Fruit fly (Drosophila melanogaster) whole organism, wandering third instar larva: Measurements from ENCODE around the gene CG15891.
A peak's percentile ranks its signal among the peaks of the same experiment; 100 is the strongest.

Experiments
- Abd-B ChIP-seq: fragments of >200 bp; optimal IDR thresholded peaks from 2 replicates; lab custom pipeline; 2017; ENCODE audit warnings: missing biosample characterization, missing genetic modification characterization
- CG32264 ChIP-seq: fragments of 200-800 bp; sonication (Bioruptor generic); optimal IDR thresholded peaks from 2 replicates; lab custom pipeline; 2016; ENCODE audit warnings: missing biosample characterization, missing genetic modification characterization
- CG9705 ChIP-seq: fragments of 200-800 bp; sonication (Bioruptor generic); optimal IDR thresholded peaks from 2 replicates; lab custom pipeline; 2018; ENCODE audit warnings: missing biosample characterization, mild to moderate bottlenecking, missing genetic modification characterization
- CrebA ChIP-seq: fragments of 200-800 bp; sonication (Bioruptor generic); optimal IDR thresholded peaks from 2 replicates; lab custom pipeline; 2016; ENCODE audit warnings: missing biosample characterization, mild to moderate bottlenecking, missing genetic modification characterization, borderline replicate concordance
- Dfd ChIP-seq: fragments of >200 bp; optimal IDR thresholded peaks from 2 replicates; lab custom pipeline; 2017; ENCODE audit warnings: missing biosample characterization, missing genetic modification characterization
- Dif ChIP-seq: fragments of 200-275, 200-300 bp; sonication (Bioruptor generic); optimal IDR thresholded peaks from 2 replicates; lab custom pipeline; 2018; ENCODE audit warnings: missing biosample characterization, missing genetic modification characterization; ENCODE audit not compliant: partially characterized antibody
- GATAd ChIP-seq: sonication (Bioruptor generic); optimal IDR thresholded peaks from 2 replicates; lab custom pipeline; 2016; ENCODE audit warnings: missing biosample characterization, missing genetic modification characterization
- HLH106 ChIP-seq: fragments of 200-800 bp; optimal IDR thresholded peaks from 3 replicates; lab custom pipeline; 2019; ENCODE audit warnings: missing biosample characterization, mild to moderate bottlenecking, missing genetic modification characterization, moderate library complexity
- Hnf4 ChIP-seq: fragments of 200-800 bp; sonication (Bioruptor generic); optimal IDR thresholded peaks from 2 replicates; lab custom pipeline; 2016; ENCODE audit warnings: missing biosample characterization, mild to moderate bottlenecking, missing genetic modification characterization
- Hr78 ChIP-seq: fragments of >200 bp; optimal IDR thresholded peaks from 2 replicates; lab custom pipeline; 2017; ENCODE audit warnings: missing biosample characterization, missing genetic modification characterization
- Hr83 ChIP-seq: fragments of 200-300 bp; sonication (Bioruptor generic); optimal IDR thresholded peaks from 2 replicates; lab custom pipeline; 2016; ENCODE audit warnings: missing biosample characterization, mild to moderate bottlenecking, missing genetic modification characterization, moderate library complexity; ENCODE audit not compliant: poor library complexity, severe bottlenecking
- Jra ChIP-seq: sonication (Bioruptor generic); optimal IDR thresholded peaks from 2 replicates; lab custom pipeline; 2016; ENCODE audit warnings: missing biosample characterization, missing genetic modification characterization
- Mio ChIP-seq: sonication (Bioruptor generic); optimal IDR thresholded peaks from 2 replicates; lab custom pipeline; 2016; ENCODE audit warnings: missing biosample characterization, missing genetic modification characterization
- Myc ChIP-seq: fragments of >200 bp; optimal IDR thresholded peaks from 2 replicates; lab custom pipeline; 2017
- N ChIP-seq: fragments of >200 bp; optimal IDR thresholded peaks from 2 replicates; lab custom pipeline; 2018; ENCODE audit warnings: missing biosample characterization, missing external identifiers, missing genetic modification characterization
- OdsH ChIP-seq: fragments of 200-800 bp; sonication (Bioruptor generic); optimal IDR thresholded peaks from 2 replicates; lab custom pipeline; 2016; ENCODE audit warnings: missing biosample characterization, mild to moderate bottlenecking, missing genetic modification characterization
- Rel ChIP-seq, 2 experiments: fragments of 200-800 bp; sonication (Bioruptor generic) in 1 of 2; optimal IDR thresholded peaks; 2 replicates in 1 of 2; 3 replicates in 1 of 2; lab custom pipeline; 2016 to 2019; ENCODE audit warnings: mild to moderate bottlenecking in 2 of 2, missing biosample characterization in 2 of 2, missing genetic modification characterization in 2 of 2, moderate library complexity in 1 of 2
- Sp1 ChIP-seq: fragments of 200-800 bp; sonication (Bioruptor generic); optimal IDR thresholded peaks from 3 replicates; lab custom pipeline; 2019; ENCODE audit warnings: missing biosample characterization, mild to moderate bottlenecking, missing genetic modification characterization, moderate library complexity
- Vsx2 ChIP-seq: fragments of 200-300, 225-300 bp; sonication (Bioruptor generic); optimal IDR thresholded peaks from 2 replicates; lab custom pipeline; 2018; ENCODE audit warnings: missing biosample characterization, missing genetic modification characterization; ENCODE audit not compliant: partially characterized antibody
- br ChIP-seq: fragments of 200-800 bp; sonication (Bioruptor generic); optimal IDR thresholded peaks from 2 replicates; lab custom pipeline; 2016; ENCODE audit warnings: missing biosample characterization, missing genetic modification characterization
- brk ChIP-seq: fragments of 200-800 bp; sonication (Bioruptor generic); optimal IDR thresholded peaks from 2 replicates; lab custom pipeline; 2016; ENCODE audit warnings: missing biosample characterization, mild to moderate bottlenecking, missing genetic modification characterization
- dl ChIP-seq, 2 experiments: fragments of 175-275, 200-275 bp in 1 of 2; fragments of 200-275 bp in 1 of 2; sonication (Bioruptor generic); optimal IDR thresholded peaks; lab custom pipeline; 2018; ENCODE audit warnings: mild to moderate bottlenecking in 2 of 2, missing biosample characterization in 2 of 2, missing genetic modification characterization in 2 of 2, moderate library complexity in 2 of 2; ENCODE audit not compliant: partially characterized antibody in 2 of 2, insufficient read depth in 1 of 2
- dmrt93B ChIP-seq: fragments of 200-800 bp; sonication (Bioruptor generic); optimal IDR thresholded peaks from 2 replicates; lab custom pipeline; 2018; ENCODE audit warnings: missing biosample characterization, mild to moderate bottlenecking, missing genetic modification characterization
- dsf ChIP-seq: sonication (Bioruptor generic); optimal IDR thresholded peaks from 2 replicates; lab custom pipeline; 2016; ENCODE audit warnings: missing biosample characterization, missing genetic modification characterization, borderline replicate concordance
- ey ChIP-seq: fragments of 200-800 bp; sonication (Bioruptor generic); optimal IDR thresholded peaks from 2 replicates; lab custom pipeline; 2016; ENCODE audit warnings: missing biosample characterization, missing genetic modification characterization
- foxo ChIP-seq, 2 experiments: fragments of 200-800 bp; sonication (Bioruptor generic); optimal IDR thresholded peaks; 2 replicates in 1 of 2; 3 replicates in 1 of 2; lab custom pipeline; 2016 to 2017; ENCODE audit warnings: missing biosample characterization in 2 of 2, missing genetic modification characterization in 2 of 2
- fru ChIP-seq: fragments of 200-800 bp; sonication (Bioruptor generic); optimal IDR thresholded peaks from 3 replicates; lab custom pipeline; 2016; ENCODE audit warnings: missing biosample characterization, mild to moderate bottlenecking, missing genetic modification characterization
- h ChIP-seq: fragments of 200-800 bp; sonication (Bioruptor generic); optimal IDR thresholded peaks from 3 replicates; lab custom pipeline; 2016; ENCODE audit warnings: missing biosample characterization, mild to moderate bottlenecking, missing genetic modification characterization
- jim ChIP-seq: fragments of 175-275, 200-325 bp; sonication (Bioruptor generic); optimal IDR thresholded peaks from 2 replicates; lab custom pipeline; 2016; ENCODE audit warnings: missing biosample characterization, mild to moderate bottlenecking, missing genetic modification characterization
- lola ChIP-seq: fragments of >200 bp; optimal IDR thresholded peaks from 2 replicates; lab custom pipeline; 2017; ENCODE audit warnings: missing biosample characterization, missing genetic modification characterization
- pan ChIP-seq: fragments of >200 bp; optimal IDR thresholded peaks from 2 replicates; lab custom pipeline; 2017
- psq ChIP-seq: fragments of 200-800 bp; sonication (Bioruptor generic); optimal IDR thresholded peaks from 3 replicates; lab custom pipeline; 2017; ENCODE audit warnings: missing biosample characterization, mild to moderate bottlenecking, missing genetic modification characterization, moderate library complexity
- rgr ChIP-seq: fragments of 200-800 bp; sonication (Bioruptor generic); optimal IDR thresholded peaks from 3 replicates; lab custom pipeline; 2016; ENCODE audit warnings: missing biosample characterization, mild to moderate bottlenecking, missing genetic modification characterization
- sage ChIP-seq: fragments of 200-800 bp; sonication (Bioruptor generic); optimal IDR thresholded peaks from 2 replicates; lab custom pipeline; 2016; ENCODE audit warnings: missing biosample characterization, mild to moderate bottlenecking, missing genetic modification characterization
- sv ChIP-seq: fragments of 200-800 bp; sonication (Bioruptor generic); optimal IDR thresholded peaks from 3 replicates; lab custom pipeline; 2016; ENCODE audit warnings: missing biosample characterization, missing genetic modification characterization
- tai ChIP-seq: sonication (Bioruptor generic); optimal IDR thresholded peaks from 2 replicates; lab custom pipeline; 2016; ENCODE audit warnings: missing biosample characterization, missing genetic modification characterization
- usp ChIP-seq: fragments of >200 bp; optimal IDR thresholded peaks from 2 replicates; lab custom pipeline; 2017; ENCODE audit warnings: missing biosample characterization, missing genetic modification characterization
- woc ChIP-seq: sonication (Bioruptor generic); optimal IDR thresholded peaks from 2 replicates; lab custom pipeline; 2016; ENCODE audit warnings: missing biosample characterization, mild to moderate bottlenecking, missing genetic modification characterization

Gene CG15891

DNA sequence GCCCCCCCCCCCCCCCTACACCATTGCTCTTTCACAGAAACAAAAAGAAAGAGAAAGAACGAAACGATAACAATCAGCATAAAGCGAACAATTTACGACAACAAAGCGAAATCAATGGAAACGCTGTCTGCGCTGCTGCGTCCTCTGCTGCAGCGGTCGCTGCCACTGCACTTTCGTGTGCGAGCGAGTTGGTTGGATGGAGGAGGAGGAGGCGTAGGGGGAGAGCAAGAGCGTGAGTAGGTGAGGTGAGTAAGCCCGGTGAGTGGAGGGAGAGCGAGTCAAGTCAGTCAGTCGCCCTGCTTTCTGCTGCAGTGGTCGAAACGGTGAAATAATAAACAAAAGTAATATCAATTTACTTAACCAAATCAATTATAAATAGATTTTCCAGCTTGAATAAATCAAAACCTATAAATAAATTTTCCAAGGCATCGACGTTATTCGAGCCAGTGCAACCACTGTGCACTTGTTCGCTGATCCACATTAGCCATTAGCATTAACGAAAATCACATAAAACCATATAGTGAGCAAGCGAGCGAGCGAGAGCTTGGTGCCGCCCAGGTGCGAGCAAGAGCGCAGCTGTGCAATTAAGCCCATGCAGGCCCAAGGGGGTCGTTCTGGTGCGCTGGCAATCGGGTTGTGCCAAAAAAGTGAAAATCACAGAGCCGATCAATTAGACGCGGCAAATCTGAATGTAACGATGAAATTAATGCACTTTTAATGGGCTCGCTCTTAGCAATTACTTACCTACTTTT, 48.8 kb upstream of the CG15891 start:
- TF ChIP-seq ey (GFP tag; lab: Kevin White, UChicago), result peak; percentile 94
- no peak for TF ChIP-seq lola (GFP tag; lab: Kevin White, UChicago)
- peak; percentile 91 for TF ChIP-seq OdsH
- peak; percentile 91 for TF ChIP-seq sage
- TF ChIP-seq N (GFP tag; lab: Kevin White, UChicago), result no peak
- peak; percentile 43 for TF ChIP-seq Vsx2 (GFP tag; lab: Kevin White, UChicago)
- peak; percentile 50 to 60 for TF ChIP-seq dl (GFP tag; optimal IDR thresholded peaks at IDR 0.05; lab: Kevin White, UChicago; ENCODE audit: insufficient read depth in 1 of 2, partially characterized antibody in 2 of 2)
- TF ChIP-seq dsf, result peak; percentile 79
- peak; percentile 95 for TF ChIP-seq woc (GFP tag; lab: Kevin White, UChicago)
- TF ChIP-seq Dif (GFP tag; lab: Kevin White, UChicago), result peak; percentile 81
- peak; percentile 77 for TF ChIP-seq tai (GFP tag; lab: Kevin White, UChicago)
- TF ChIP-seq psq (GFP tag; lab: Kevin White, UChicago), result peak; percentile 95
- peak; percentile 82 for TF ChIP-seq brk (GFP tag; lab: Kevin White, UChicago)
- TF ChIP-seq dmrt93B (GFP tag; lab: Kevin White, UChicago), result peak; percentile 76
- TF ChIP-seq Dfd (GFP tag; lab: Kevin White, UChicago), result no peak
- TF ChIP-seq jim, result peak; percentile 33
- peak; percentile 94 for TF ChIP-seq br (GFP tag; lab: Kevin White, UChicago)
- TF ChIP-seq CrebA, result no peak
- TF ChIP-seq Abd-B (GFP tag; lab: Kevin White, UChicago), result no peak
- TF ChIP-seq Jra (GFP tag; lab: Kevin White, UChicago), result peak; percentile 90
- peak; percentile 96 for TF ChIP-seq h (GFP tag; lab: Kevin White, UChicago)
- peak; percentile 91 for TF ChIP-seq Hnf4 (GFP tag; lab: Kevin White, UChicago)
- TF ChIP-seq CG32264 (GFP tag; lab: Kevin White, UChicago), result peak; percentile 90
- TF ChIP-seq fru (GFP tag; lab: Kevin White, UChicago), result peak; percentile 95
- peak; percentile 86 for TF ChIP-seq Rel (GFP tag; optimal IDR thresholded peaks at IDR 0.05; lab: Kevin White, UChicago)
- peak; percentile 64 for TF ChIP-seq Rel (tag; optimal IDR thresholded peaks at IDR 0.05; lab: Kevin White, UChicago)
- TF ChIP-seq foxo (GFP tag; optimal IDR thresholded peaks at IDR 0.05; lab: Kevin White, UChicago), result peak; percentile 75 to 92
- peak; percentile 84 for TF ChIP-seq Sp1 (GFP tag; lab: Kevin White, UChicago)
- no peak for TF ChIP-seq sv (GFP tag; lab: Kevin White, UChicago)
- TF ChIP-seq rgr (GFP tag; lab: Kevin White, UChicago), result peak; percentile 94
- TF ChIP-seq Hr83 (GFP tag; lab: Kevin White, UChicago), result peak; percentile 19
- TF ChIP-seq Mio (GFP tag; lab: Kevin White, UChicago), result peak; percentile 37
- no peak for TF ChIP-seq Myc (lab: Kevin White, UChicago)
- peak; percentile 73 for TF ChIP-seq GATAd (GFP tag; lab: Kevin White, UChicago)
- TF ChIP-seq Hr78, result no peak
- peak; percentile 52 for TF ChIP-seq CG9705 (GFP tag; lab: Kevin White, UChicago)
- peak; percentile 80 for TF ChIP-seq HLH106 (tag; lab: Kevin White, UChicago)
- no peak for TF ChIP-seq usp (GFP tag; lab: Kevin White, UChicago)
- TF ChIP-seq pan (lab: Kevin White, UChicago), result no peak

- TF ChIP-seq sage, result peak; percentile 40
- TF ChIP-seq h (GFP tag; lab: Kevin White, UChicago), result peak; percentile 30
- no peak for TF ChIP-seq Mio (GFP tag; lab: Kevin White, UChicago)
- TF ChIP-seq foxo (GFP tag; optimal IDR thresholded peaks at IDR 0.05; lab: Kevin White, UChicago), result peak in 1 of 2 experiments; percentile 58
- peak; percentile 22 for TF ChIP-seq OdsH
- no peak for TF ChIP-seq N (GFP tag; lab: Kevin White, UChicago)
- peak; percentile 33 for TF ChIP-seq HLH106 (tag; lab: Kevin White, UChicago)
Observed at dm6 chrX:6343323-6343722, 48.2 kb upstream of the CG15891 start.
